Worm (Caenorhabditis elegans) whole organism, young adult: ENCODE measurements around the gene T26G10.4.

Experiments used
- B0019.2 ChIP-seq: fragments of 200-800 bp; sonication (Bioruptor generic); conservative IDR thresholded peaks from 2 replicates; pipeline ENCODE4 v1.3.6; 2022; ENCODE audit warnings: missing genetic modification reagents, missing genetic modification characterization, missing compliant biosample characterization
- B0336.3 ChIP-seq: fragments of 200-800 bp; sonication (Bioruptor generic); IDR thresholded peaks from 2 replicates; pipeline ENCODE4 v1.3.6; 2022; ENCODE audit warnings: missing genetic modification characterization, missing compliant biosample characterization
- D2030.7 ChIP-seq: fragments of 200-800 bp; sonication (Bioruptor generic); IDR thresholded peaks from 2 replicates; pipeline ENCODE4 v1.3.6; 2022; ENCODE audit warnings: missing genetic modification reagents, missing genetic modification characterization, missing compliant biosample characterization
- F23B12.7 ChIP-seq: sonication (generic microtip); optimal IDR thresholded peaks from 2 replicates; lab custom pipeline; 2017; ENCODE audit warnings: missing genetic modification characterization, mild to moderate bottlenecking, missing compliant biosample characterization, antibody characterized with exemption, moderate library complexity; ENCODE audit not compliant: insufficient read depth
- F33H1.4 ChIP-seq: fragments of 200-800 bp; sonication (Bioruptor generic); IDR thresholded peaks from 2 replicates; pipeline ENCODE4 v1.3.6; 2022; ENCODE audit warnings: missing genetic modification reagents, missing genetic modification characterization, missing compliant biosample characterization
- F49E8.2 ChIP-seq: sonication (generic microtip); optimal IDR thresholded peaks from 3 replicates; lab custom pipeline; 2017; ENCODE audit warnings: missing genetic modification characterization, mild to moderate bottlenecking, missing compliant biosample characterization, antibody characterized with exemption, moderate library complexity; ENCODE audit not compliant: insufficient read depth
- F55B11.4 ChIP-seq: sonication (generic microtip); optimal IDR thresholded peaks from 2 replicates; lab custom pipeline; 2016; ENCODE audit warnings: missing compliant biosample characterization, missing genetic modification characterization, borderline replicate concordance; ENCODE audit not compliant: insufficient read depth
- K12H6.12 ChIP-seq: fragments of 200-800 bp; sonication (Bioruptor generic); optimal IDR thresholded peaks from 2 replicates; lab custom pipeline; 2018; ENCODE audit warnings: mild to moderate bottlenecking, missing genetic modification characterization, missing compliant biosample characterization
- aptf-3 ChIP-seq: fragments of 200-800 bp; sonication (Bioruptor generic); IDR thresholded peaks from 2 replicates; pipeline ENCODE4 v1.3.6; 2022; ENCODE audit warnings: missing genetic modification characterization, missing compliant biosample characterization
- atf-7 ChIP-seq: sonication (generic microtip); optimal IDR thresholded peaks from 2 replicates; lab custom pipeline; 2017; ENCODE audit warnings: mild to moderate bottlenecking, missing genetic modification characterization, missing compliant biosample characterization
- athp-1 ChIP-seq: sonication (generic microtip); optimal IDR thresholded peaks from 2 replicates; lab custom pipeline; 2017; ENCODE audit warnings: mild to moderate bottlenecking, missing genetic modification characterization, missing compliant biosample characterization
- attf-3 ChIP-seq: fragments of 200-800 bp; sonication (Bioruptor generic); conservative IDR thresholded peaks from 2 replicates; pipeline ENCODE4 v1.3.6; 2022; ENCODE audit warnings: missing genetic modification reagents, missing genetic modification characterization, missing compliant biosample characterization
- ccch-3 ChIP-seq: fragments of 200-800 bp; sonication (Bioruptor generic); optimal IDR thresholded peaks from 2 replicates; lab custom pipeline; 2018; ENCODE audit warnings: mild to moderate bottlenecking, missing genetic modification characterization, missing compliant biosample characterization
- cebp-1 ChIP-seq, 2 experiments: fragments of 200-800 bp in 1 of 2; sonication (Bioruptor generic) in 1 of 2; sonication (generic microtip) in 1 of 2; IDR thresholded peaks in 1 of 2; optimal IDR thresholded peaks in 1 of 2; 2 replicates each; pipeline versions ENCODE4 v1.3.6 to Lab custom; 2017 to 2022; ENCODE audit warnings: missing compliant biosample characterization in 2 of 2, missing genetic modification characterization in 2 of 2, mild to moderate bottlenecking in 1 of 2, missing genetic modification reagents in 1 of 2, moderate library complexity in 1 of 2
- ceh-27 ChIP-seq: fragments of 200-800 bp; sonication (Bioruptor generic); optimal IDR thresholded peaks from 2 replicates; lab custom pipeline; 2018; ENCODE audit warnings: mild to moderate bottlenecking, missing genetic modification characterization, moderate library complexity, missing compliant biosample characterization
- ceh-58 ChIP-seq: fragments of 200-800 bp; sonication (Bioruptor generic); IDR thresholded peaks from 2 replicates; pipeline ENCODE4 v1.3.6; 2022; ENCODE audit warnings: missing genetic modification characterization, missing compliant biosample characterization
- ceh-79 ChIP-seq: sonication (generic microtip); optimal IDR thresholded peaks from 2 replicates; lab custom pipeline; 2017; ENCODE audit warnings: mild to moderate bottlenecking, missing genetic modification characterization, missing compliant biosample characterization
- dox-1 ChIP-seq: fragments of 200-800 bp; sonication (Bioruptor generic); IDR thresholded peaks from 2 replicates; pipeline ENCODE4 v1.3.6; 2022; ENCODE audit warnings: missing genetic modification reagents, missing genetic modification characterization, missing compliant biosample characterization
- dpl-1 ChIP-seq: fragments of 150-350 bp; optimal IDR thresholded peaks from 2 replicates; lab custom pipeline; 2014; ENCODE audit warnings: missing biosample characterization, missing genetic modification reagents, missing genetic modification characterization
- egrh-3 ChIP-seq: fragments of 200-800 bp; sonication (Bioruptor generic); IDR thresholded peaks from 2 replicates; pipeline ENCODE4 v1.3.6; 2022; ENCODE audit warnings: missing genetic modification reagents, missing genetic modification characterization, missing compliant biosample characterization
- ekl-4 ChIP-seq: fragments of 200-800 bp; sonication (Bioruptor generic); IDR thresholded peaks from 2 replicates; pipeline ENCODE4 v1.3.6; 2022; ENCODE audit warnings: missing genetic modification reagents, missing genetic modification characterization, missing compliant biosample characterization
- hmg-1.2 ChIP-seq: fragments of 200-800 bp; sonication (Bioruptor generic); IDR thresholded peaks from 2 replicates; pipeline ENCODE4 v1.3.6; 2022; ENCODE audit warnings: missing genetic modification reagents, missing genetic modification characterization, missing compliant biosample characterization
- hsf-1 ChIP-seq: fragments of 200-800 bp; sonication (Bioruptor generic); IDR thresholded peaks from 2 replicates; pipeline ENCODE4 v1.3.6; 2022; ENCODE audit warnings: missing genetic modification reagents, missing genetic modification characterization, missing compliant biosample characterization
- lin-26 ChIP-seq: fragments of 200-800 bp; sonication (Bioruptor generic); IDR thresholded peaks from 2 replicates; pipeline ENCODE4 v1.3.6; 2022; ENCODE audit warnings: missing genetic modification reagents, missing genetic modification characterization, missing compliant biosample characterization
- lin-35 ChIP-seq, 3 experiments: fragments of 150-350 bp in 2 of 3; sonication (generic microtip) in 1 of 3; optimal IDR thresholded peaks; 2 replicates each; lab custom pipeline; 2014 to 2018; ENCODE audit warnings: missing biosample characterization in 3 of 3, missing genetic modification characterization in 3 of 3, missing genetic modification reagents in 3 of 3
- lin-54 ChIP-seq: fragments of 200-800 bp; sonication (Bioruptor generic); optimal IDR thresholded peaks from 2 replicates; lab custom pipeline; 2018; ENCODE audit warnings: mild to moderate bottlenecking, missing genetic modification characterization, missing compliant biosample characterization
- lsl-1 ChIP-seq: fragments of 200-800 bp; sonication (Bioruptor generic); optimal IDR thresholded peaks from 2 replicates; lab custom pipeline; 2018; ENCODE audit warnings: mild to moderate bottlenecking, missing genetic modification characterization, moderate library complexity, missing compliant biosample characterization
- madf-3 ChIP-seq: fragments of 200-800 bp; sonication (Bioruptor generic); IDR thresholded peaks from 2 replicates; pipeline ENCODE4 v1.3.6; 2022; ENCODE audit warnings: missing genetic modification reagents, missing genetic modification characterization, missing compliant biosample characterization
- madf-6 ChIP-seq: fragments of 200-800 bp; sonication (Bioruptor generic); IDR thresholded peaks from 2 replicates; pipeline ENCODE4 v1.3.6; 2022; ENCODE audit warnings: missing genetic modification reagents, missing genetic modification characterization, missing compliant biosample characterization
- madf-8 ChIP-seq: fragments of 200-800 bp; sonication (Bioruptor generic); conservative IDR thresholded peaks from 2 replicates; pipeline ENCODE4 v1.3.6; 2022; ENCODE audit warnings: missing genetic modification reagents, missing genetic modification characterization, missing compliant biosample characterization
- mcd-1 ChIP-seq: fragments of 200-800 bp; sonication (Bioruptor generic); IDR thresholded peaks from 2 replicates; pipeline ENCODE4 v1.3.6; 2022; ENCODE audit warnings: missing genetic modification reagents, missing genetic modification characterization, missing compliant biosample characterization
- nfya-2 ChIP-seq: fragments of 200-800 bp; sonication (Bioruptor generic); IDR thresholded peaks from 2 replicates; pipeline ENCODE4 v1.3.6; 2022; ENCODE audit warnings: missing genetic modification reagents, missing genetic modification characterization, missing compliant biosample characterization
- nfyb-1 ChIP-seq: fragments of 200-800 bp; sonication (Bioruptor generic); IDR thresholded peaks from 2 replicates; pipeline ENCODE4 v1.3.6; 2022; ENCODE audit warnings: missing genetic modification reagents, missing genetic modification characterization, missing compliant biosample characterization
- nhr-179 ChIP-seq: sonication (generic microtip); optimal IDR thresholded peaks from 2 replicates; lab custom pipeline; 2016; ENCODE audit warnings: mild to moderate bottlenecking, missing genetic modification characterization, missing compliant biosample characterization
- nhr-80 ChIP-seq: sonication (generic microtip); optimal IDR thresholded peaks from 2 replicates; lab custom pipeline; 2016; ENCODE audit warnings: missing genetic modification characterization, missing compliant biosample characterization
- rcor-1 ChIP-seq: fragments of 200-800 bp; sonication (Bioruptor generic); IDR thresholded peaks from 2 replicates; pipeline ENCODE4 v1.3.6; 2022; ENCODE audit warnings: missing genetic modification reagents, missing genetic modification characterization, missing compliant biosample characterization
- repo-1 ChIP-seq: sonication (generic microtip); optimal IDR thresholded peaks from 2 replicates; lab custom pipeline; 2017; ENCODE audit warnings: mild to moderate bottlenecking, missing genetic modification characterization, missing compliant biosample characterization
- snpc-1.3 ChIP-seq: sonication (generic microtip); optimal IDR thresholded peaks from 2 replicates; lab custom pipeline; 2017; ENCODE audit warnings: missing genetic modification characterization, mild to moderate bottlenecking, missing compliant biosample characterization, antibody characterized with exemption, moderate library complexity, missing genotype, missing genetic modification reagents; ENCODE audit not compliant: insufficient read depth
- somi-1 ChIP-seq: fragments of 200-800 bp; sonication (Bioruptor generic); optimal IDR thresholded peaks from 2 replicates; lab custom pipeline; 2018; ENCODE audit warnings: mild to moderate bottlenecking, missing genetic modification characterization, missing compliant biosample characterization
- sptf-2 ChIP-seq: fragments of 200-800 bp; sonication (Bioruptor generic); optimal IDR thresholded peaks from 2 replicates; lab custom pipeline; 2018; ENCODE audit warnings: mild to moderate bottlenecking, missing genetic modification characterization, missing compliant biosample characterization
- tbp1 ChIP-seq: fragments of 200-800 bp; sonication (Bioruptor generic); optimal IDR thresholded peaks from 2 replicates; lab custom pipeline; 2018; ENCODE audit warnings: mild to moderate bottlenecking, missing genetic modification characterization, missing compliant biosample characterization
- ztf-18 ChIP-seq: sonication (generic microtip); optimal IDR thresholded peaks from 2 replicates; lab custom pipeline; 2016; ENCODE audit warnings: missing genotype, mild to moderate bottlenecking, missing genetic modification characterization, missing compliant biosample characterization

T26G10.4 gene

ce11 chrIII:9441133-9441532 lies 20.8 kb downstream of the T26G10.4 start, which contains the start of gene emb-30 (continued):
- TF ChIP-seq mcd-1 (peak; percentile 17; the same call in 1 of the 2 replicates), nhr-80 (tag; lab: Kevin White, UChicago) (no peak), cebp-1 (GFP tag; IDR thresholded peaks at IDR 0.05; lab: Robert Waterston, UW) (no peak), cebp-1 (tag; optimal IDR thresholded peaks at IDR 0.05; lab: Kevin White, UChicago) (peak; percentile 28), ceh-27 (no peak)

ce11 chrIII:9442846-9443245 lies 22.5 kb downstream of the T26G10.4 start:
- TF ChIP-seq madf-6 (peak; percentile 74), madf-3 (GFP tag; lab: Robert Waterston, UW) (0 out of 2 replicates have a peak, but pooled peaks have one; percentile 33), hsf-1 (GFP tag; lab: Robert Waterston, UW) (0 out of 2 replicates have a peak, but pooled peaks have one; percentile 34), nfyb-1 (GFP tag; lab: Robert Waterston, UW) (peak; percentile 45; the same call in 1 of the 2 replicates), ccch-3 (GFP tag; lab: Kevin White, UChicago) (no peak), ztf-18 (tag; lab: Kevin White, UChicago) (peak; percentile 48), nfya-2 (GFP tag; lab: Robert Waterston, UW) (0 out of 2 replicates have a peak, but pooled peaks have one; percentile 35), lin-54 (GFP tag; lab: Kevin White, UChicago) (peak; percentile 37), ekl-4 (GFP tag; lab: Robert Waterston, UW) (peak; percentile 30; the same call in 1 of the 2 replicates), atf-7 (tag; lab: Kevin White, UChicago) (peak; percentile 45), snpc-1.3 (tag; lab: Kevin White, UChicago) (peak; percentile 39), ceh-58 (GFP tag; lab: Robert Waterston, UW) (no peak), repo-1 (tag; lab: Kevin White, UChicago) (no peak), lin-26 (GFP tag; lab: Robert Waterston, UW) (peak; percentile 57; the same call in 1 of the 2 replicates), B0336.3 (peak; percentile 38), egrh-3 (GFP tag; lab: Robert Waterston, UW) (no peak), ceh-79 (tag; lab: Kevin White, UChicago) (peak; percentile 45), madf-8 (peak; percentile 19; the same call in 1 of the 2 replicates), tbp1 (peak; percentile 0), aptf-3 (GFP tag; lab: Robert Waterston, UW) (no peak)

- TF ChIP-seq F33H1.4 (GFP tag; lab: Robert Waterston, UW), result peak; percentile 86
- TF ChIP-seq F23B12.7 (tag; lab: Kevin White, UChicago), result peak; percentile 23
- TF ChIP-seq madf-6, result peak; percentile 85
- TF ChIP-seq hmg-1.2 (GFP tag; lab: Robert Waterston, UW), result peak; percentile 57
- no peak for TF ChIP-seq somi-1 (GFP tag; lab: Kevin White, UChicago)
- TF ChIP-seq dpl-1 (GFP tag; lab: Kevin White, UChicago), result peak; percentile 85
- TF ChIP-seq sptf-2 (GFP tag; lab: Kevin White, UChicago), result no peak
- TF ChIP-seq madf-3 (GFP tag; lab: Robert Waterston, UW), result 0 out of 2 replicates have a peak, but pooled peaks have one; percentile 49
- TF ChIP-seq rcor-1 (GFP tag; lab: Robert Waterston, UW), result peak; percentile 43; the same call in 1 of the 2 replicates
- TF ChIP-seq repo-1 (tag; lab: Kevin White, UChicago), result no peak
- peak; percentile 40 for TF ChIP-seq K12H6.12
- peak; percentile 62 for TF ChIP-seq ekl-4 (GFP tag; lab: Robert Waterston, UW)
- peak; percentile 70 for TF ChIP-seq ceh-27
- peak; percentile 52 for TF ChIP-seq lsl-1 (GFP tag; lab: Kevin White, UChicago)
- TF ChIP-seq F49E8.2 (tag; lab: Kevin White, UChicago), result peak; percentile 29
- peak; percentile 55; the same call in 1 of the 2 replicates for TF ChIP-seq attf-3 (GFP tag; lab: Robert Waterston, UW)
- TF ChIP-seq egrh-3 (GFP tag; lab: Robert Waterston, UW), result 0 out of 2 replicates have a peak, but pooled peaks have one; percentile 9
- TF ChIP-seq B0019.2, result 0 out of 2 replicates have a peak, but pooled peaks have one; percentile 27
- TF ChIP-seq nhr-179, result no peak
- TF ChIP-seq F55B11.4 (tag; lab: Kevin White, UChicago), result no peak
- 0 out of 2 replicates have a peak, but pooled peaks have one; percentile 16 for TF ChIP-seq D2030.7 (GFP tag; lab: Robert Waterston, UW)
- peak; percentile 3 to 89 (median 19) for TF ChIP-seq lin-35 (GFP tag; optimal IDR thresholded peaks at IDR 0.05; lab: Kevin White, UChicago)
- TF ChIP-seq athp-1 (tag; lab: Kevin White, UChicago), result peak; percentile 52
- TF ChIP-seq dox-1 (GFP tag; lab: Robert Waterston, UW), result peak; percentile 72
- TF ChIP-seq mcd-1, result peak; percentile 80
These were observed 23.2 kb downstream of the T26G10.4 start, which contains the start of gene pir-2 for ce11 chrIII:9443417-9444027. pir-2 (minus strand) TSS chrIII:9443634.
